Worm (Caenorhabditis elegans) whole organism, L1 larva: ENCODE results near the gene F34D10.9.

Experiments
- C04F5.9 ChIP-seq: sonication (generic microtip); optimal IDR thresholded peaks from 2 replicates; lab custom pipeline; 2016; ENCODE audit warnings: missing genetic modification characterization, missing compliant biosample characterization
- F16B12.6 ChIP-seq: fragments of 150-350 bp; optimal IDR thresholded peaks from 2 replicates; lab custom pipeline; 2014; ENCODE audit warnings: missing biosample characterization, missing genetic modification characterization
- Y116A8C.19 ChIP-seq: sonication (generic microtip); optimal IDR thresholded peaks from 2 replicates; lab custom pipeline; 2016; ENCODE audit warnings: missing compliant biosample characterization, missing genetic modification characterization, borderline replicate concordance
- ama-1 ChIP-seq: fragments of 150-350 bp; optimal IDR thresholded peaks from 2 replicates; lab custom pipeline; 2014
- ceh-8 ChIP-seq: fragments of 200-800 bp; sonication (Bioruptor generic); optimal IDR thresholded peaks from 2 replicates; lab custom pipeline; 2018; ENCODE audit warnings: mild to moderate bottlenecking, missing genetic modification characterization, moderate library complexity, missing compliant biosample characterization
- ceh-82 ChIP-seq, 3 experiments: fragments of 150-350 bp in 1 of 3; sonication (generic microtip) in 2 of 3; optimal IDR thresholded peaks; 2 replicates each; lab custom pipeline; 2014 to 2017; ENCODE audit warnings: missing biosample characterization in 3 of 3, missing genetic modification characterization in 3 of 3
- ceh-90 ChIP-seq: sonication (generic microtip); optimal IDR thresholded peaks from 2 replicates; lab custom pipeline; 2016; ENCODE audit warnings: missing genetic modification characterization, missing compliant biosample characterization
- dpl-1 ChIP-seq, 3 experiments: fragments of 150-350 bp in 2 of 3; sonication (generic microtip) in 1 of 3; optimal IDR thresholded peaks; 2 replicates each; lab custom pipeline; 2014 to 2017; ENCODE audit warnings: missing biosample characterization in 3 of 3, missing genetic modification characterization in 3 of 3, missing genetic modification reagents in 3 of 3
- egl-13 ChIP-seq: sonication (generic microtip); optimal IDR thresholded peaks from 2 replicates; lab custom pipeline; 2016; ENCODE audit warnings: missing genotype, missing genetic modification reagents, missing genetic modification characterization, missing compliant biosample characterization
- elt-2 ChIP-seq: sonication (generic microtip); optimal IDR thresholded peaks from 2 replicates; lab custom pipeline; 2016; ENCODE audit warnings: missing genetic modification characterization, mild to moderate bottlenecking, inconsistent platforms, missing compliant biosample characterization, missing genetic modification reagents
- ets-5 ChIP-seq: fragments of 200-800 bp; sonication (Bioruptor generic); IDR thresholded peaks from 2 replicates; pipeline ENCODE4 v1.3.6; 2022; ENCODE audit warnings: missing genetic modification characterization, missing compliant biosample characterization
- fkh-10 ChIP-seq: sonication (generic microtip); optimal IDR thresholded peaks from 2 replicates; lab custom pipeline; 2017; ENCODE audit warnings: missing biosample characterization, missing genetic modification reagents, missing genetic modification characterization
- fkh-8 ChIP-seq: sonication (generic microtip); optimal IDR thresholded peaks from 2 replicates; lab custom pipeline; 2016; ENCODE audit warnings: mild to moderate bottlenecking, missing genetic modification characterization, missing compliant biosample characterization
- fos-1 ChIP-seq: fragments of 150-350 bp; optimal IDR thresholded peaks from 2 replicates; lab custom pipeline; 2014; ENCODE audit warnings: missing biosample characterization, missing genetic modification characterization
- grh-1 ChIP-seq: fragments of 200-800 bp; sonication (Bioruptor generic); IDR thresholded peaks from 2 replicates; pipeline ENCODE4 v1.3.6; 2022; ENCODE audit warnings: missing genetic modification reagents, missing genetic modification characterization, missing compliant biosample characterization
- hlh-17 ChIP-seq: fragments of 200-800 bp; sonication (Bioruptor generic); optimal IDR thresholded peaks from 2 replicates; lab custom pipeline; 2018; ENCODE audit warnings: missing genetic modification characterization, mild to moderate bottlenecking, missing compliant biosample characterization, moderate library complexity, borderline replicate concordance
- hlh-4 ChIP-seq: sonication (generic microtip); optimal IDR thresholded peaks from 2 replicates; lab custom pipeline; 2016; ENCODE audit warnings: mild to moderate bottlenecking, missing genetic modification characterization, missing compliant biosample characterization
- hpl-2 ChIP-seq: fragments of 150-350 bp; optimal IDR thresholded peaks from 2 replicates; lab custom pipeline; 2014; ENCODE audit warnings: missing biosample characterization, missing genetic modification reagents, missing genetic modification characterization
- isw-1 ChIP-seq: fragments of 200-800 bp; sonication (Bioruptor generic); IDR thresholded peaks from 2 replicates; pipeline ENCODE4 v1.3.6; 2022; ENCODE audit warnings: missing genetic modification characterization, missing compliant biosample characterization
- jun-1 ChIP-seq: fragments of 150-350 bp; optimal IDR thresholded peaks from 2 replicates; lab custom pipeline; 2014; ENCODE audit warnings: missing biosample characterization, missing genetic modification reagents, missing genetic modification characterization
- lin-13 ChIP-seq: fragments of 150-350 bp; optimal IDR thresholded peaks from 2 replicates; lab custom pipeline; 2014; ENCODE audit warnings: missing biosample characterization, missing genetic modification reagents, missing genetic modification characterization
- lin-14 ChIP-seq: fragments of 200-800 bp; sonication (Bioruptor generic); optimal IDR thresholded peaks from 2 replicates; lab custom pipeline; 2018; ENCODE audit warnings: mild to moderate bottlenecking, missing genetic modification characterization, moderate library complexity, missing compliant biosample characterization
- lin-15B ChIP-seq: fragments of 150-350 bp; sonication (generic microtip); optimal IDR thresholded peaks from 3 replicates; lab custom pipeline; 2014; ENCODE audit warnings: missing biosample characterization, missing genetic modification characterization
- lin-35 ChIP-seq, 2 experiments: fragments of 150-350 bp; optimal IDR thresholded peaks; 2 replicates each; lab custom pipeline; 2014; ENCODE audit warnings: missing biosample characterization in 2 of 2, missing genetic modification characterization in 2 of 2, missing genetic modification reagents in 2 of 2
- lsy-2 ChIP-seq, 2 experiments: fragments of 150-350 bp; optimal IDR thresholded peaks; 2 replicates each; lab custom pipeline; 2014; ENCODE audit warnings: missing biosample characterization in 2 of 2, missing genetic modification characterization in 2 of 2
- mab-9 ChIP-seq: fragments of 200-800 bp; sonication (Bioruptor generic); IDR thresholded peaks from 2 replicates; pipeline ENCODE4 v1.3.6; 2022; ENCODE audit warnings: missing genetic modification reagents, missing genetic modification characterization, missing compliant biosample characterization
- mdl-1 ChIP-seq, 2 experiments: fragments of 150-350 bp; optimal IDR thresholded peaks; 2 replicates each; lab custom pipeline; 2014 to 2017; ENCODE audit warnings: missing biosample characterization in 2 of 2, missing genetic modification characterization in 2 of 2, inconsistent platforms in 1 of 2
- mef-2 ChIP-seq: fragments of 150-350 bp; optimal IDR thresholded peaks from 2 replicates; lab custom pipeline; 2014; ENCODE audit warnings: missing biosample characterization, missing genetic modification characterization
- nhr-11 ChIP-seq: fragments of 150-350 bp; optimal IDR thresholded peaks from 2 replicates; lab custom pipeline; 2014; ENCODE audit warnings: missing biosample characterization, missing genetic modification characterization
- nhr-19 ChIP-seq: fragments of 200-800 bp; sonication (Bioruptor generic); conservative IDR thresholded peaks from 2 replicates; pipeline ENCODE4 v1.3.6; 2022; ENCODE audit warnings: missing genetic modification characterization, missing compliant biosample characterization
- nhr-20 ChIP-seq: sonication (generic microtip); optimal IDR thresholded peaks from 2 replicates; lab custom pipeline; 2016; ENCODE audit warnings: mild to moderate bottlenecking, missing genetic modification characterization, missing compliant biosample characterization
- nhr-47 ChIP-seq: sonication (generic microtip); optimal IDR thresholded peaks from 2 replicates; lab custom pipeline; 2016; ENCODE audit warnings: mild to moderate bottlenecking, missing genetic modification characterization, moderate library complexity, missing compliant biosample characterization
- nhr-71 ChIP-seq: sonication (generic microtip); optimal IDR thresholded peaks from 2 replicates; lab custom pipeline; 2016; ENCODE audit warnings: mild to moderate bottlenecking, missing genetic modification characterization, moderate library complexity, missing compliant biosample characterization
- nhr-77 ChIP-seq: fragments of 150-350 bp; optimal IDR thresholded peaks from 2 replicates; lab custom pipeline; 2014; ENCODE audit warnings: missing biosample characterization, missing genetic modification characterization
- nhr-84 ChIP-seq: sonication (generic microtip); optimal IDR thresholded peaks from 2 replicates; lab custom pipeline; 2017; ENCODE audit warnings: missing biosample characterization, missing genetic modification characterization
- pax-3 ChIP-seq: fragments of 200-800 bp; sonication (Bioruptor generic); optimal IDR thresholded peaks from 2 replicates; lab custom pipeline; 2018; ENCODE audit warnings: mild to moderate bottlenecking, missing genetic modification characterization, moderate library complexity, missing compliant biosample characterization
- rnt-1 ChIP-seq: sonication (generic microtip); optimal IDR thresholded peaks from 2 replicates; lab custom pipeline; 2016; ENCODE audit warnings: mild to moderate bottlenecking, missing genetic modification characterization, moderate library complexity, missing compliant biosample characterization
- skn-1 ChIP-seq: fragments of 150-350 bp; optimal IDR thresholded peaks from 2 replicates; lab custom pipeline; 2014; ENCODE audit warnings: missing biosample characterization, missing genetic modification characterization
- snpc-4 ChIP-seq: fragments of 150-350 bp; optimal IDR thresholded peaks from 2 replicates; lab custom pipeline; 2014; ENCODE audit warnings: missing biosample characterization, missing genetic modification characterization
- snu-23 ChIP-seq: sonication (generic microtip); optimal IDR thresholded peaks from 2 replicates; lab custom pipeline; 2016; ENCODE audit warnings: missing genetic modification characterization, missing compliant biosample characterization
- sox-4 ChIP-seq: sonication (generic microtip); optimal IDR thresholded peaks from 2 replicates; lab custom pipeline; 2016; ENCODE audit warnings: missing genetic modification characterization, missing compliant biosample characterization
- sup-37 ChIP-seq: fragments of 200-800 bp; sonication (Bioruptor generic); optimal IDR thresholded peaks from 2 replicates; lab custom pipeline; 2018; ENCODE audit warnings: mild to moderate bottlenecking, missing genetic modification characterization, missing compliant biosample characterization
- swsn-7 ChIP-seq: sonication (generic microtip); optimal IDR thresholded peaks from 2 replicates; lab custom pipeline; 2016; ENCODE audit warnings: missing genetic modification characterization, missing compliant biosample characterization
- unc-86 ChIP-seq: sonication (generic microtip); optimal IDR thresholded peaks from 2 replicates; lab custom pipeline; 2016; ENCODE audit warnings: missing genetic modification characterization, missing compliant biosample characterization
- unc-98 ChIP-seq: fragments of 200-800 bp; sonication (Bioruptor generic); IDR thresholded peaks from 2 replicates; pipeline ENCODE4 v1.3.6; 2022; ENCODE audit warnings: missing genetic modification characterization, missing compliant biosample characterization
- xbp-1 ChIP-seq: sonication (generic microtip); optimal IDR thresholded peaks from 2 replicates; lab custom pipeline; 2016; ENCODE audit warnings: missing genetic modification characterization, missing compliant biosample characterization
- ztf-4 ChIP-seq: fragments of 150-350 bp; optimal IDR thresholded peaks from 2 replicates; lab custom pipeline; 2014; ENCODE audit warnings: missing biosample characterization, missing genetic modification characterization

Gene F34D10.9

ce11 chrIII:3681351-3681938 is 48.0 kb downstream of the F34D10.9 start (continued):
- no peak for TF ChIP-seq dpl-1 (GFP tag; optimal IDR thresholded peaks at IDR 0.05; lab: Kevin White, UChicago)
- no peak for TF ChIP-seq nhr-11 (tag; lab: Kevin White, UChicago)
- no peak for TF ChIP-seq ama-1
- no peak for TF ChIP-seq mab-9 (GFP tag; lab: Robert Waterston, UW)
- no peak for TF ChIP-seq nhr-77 (tag; lab: Kevin White, UChicago)
- no peak for TF ChIP-seq nhr-19
- no peak for TF ChIP-seq xbp-1 (tag; lab: Kevin White, UChicago)
- peak; percentile 31 for TF ChIP-seq egl-13 (tag; lab: Kevin White, UChicago)
- TF ChIP-seq swsn-7 (tag; lab: Kevin White, UChicago), result peak; percentile 4
- TF ChIP-seq hlh-4, result no peak
- TF ChIP-seq isw-1 (GFP tag; lab: Robert Waterston, UW), result no peak
- no peak for TF ChIP-seq ceh-8 (GFP tag; lab: Kevin White, UChicago)
- TF ChIP-seq grh-1, result no peak
- TF ChIP-seq elt-2 (tag; lab: Kevin White, UChicago), result no peak
- no peak for TF ChIP-seq rnt-1 (tag; lab: Kevin White, UChicago)
- no peak for TF ChIP-seq pax-3 (tag; lab: Kevin White, UChicago)
- TF ChIP-seq ceh-90, result no peak
- TF ChIP-seq Y116A8C.19 (tag; lab: Kevin White, UChicago), result no peak
- TF ChIP-seq fos-1, result no peak
- TF ChIP-seq snpc-4 (tag; lab: Kevin White, UChicago), result no peak
- no peak for TF ChIP-seq mdl-1 (tag; optimal IDR thresholded peaks at IDR 0.05; lab: Kevin White, UChicago)
- TF ChIP-seq sox-4 (tag; lab: Kevin White, UChicago), result no peak

- TF ChIP-seq mef-2 (no peak), lin-14 (peak; percentile 47)
Measured at ce11 chrIII:3679083-3679482, 50.3 kb downstream of the F34D10.9 start.

- TF ChIP-seq lin-14, result peak; percentile 89
- peak; percentile 6 for TF ChIP-seq nhr-20 (tag; lab: Kevin White, UChicago)
- no peak for TF ChIP-seq ets-5 (GFP tag; lab: Robert Waterston, UW)
- TF ChIP-seq ztf-4 (tag; lab: Kevin White, UChicago), result peak; percentile 33
- peak; percentile 38 for TF ChIP-seq lin-15B (tag; lab: Kevin White, UChicago)
- no peak for TF ChIP-seq unc-98 (GFP tag; lab: Robert Waterston, UW)
- TF ChIP-seq lin-13 (GFP tag; lab: Kevin White, UChicago), result peak; percentile 33
- TF ChIP-seq snpc-4 (tag; lab: Kevin White, UChicago), result no peak
- peak; percentile 79 for TF ChIP-seq unc-86
- peak; percentile 5 for TF ChIP-seq skn-1 (tag; lab: Kevin White, UChicago)
- peak; percentile 70 for TF ChIP-seq nhr-47 (tag; lab: Kevin White, UChicago)
- peak; percentile 24 for TF ChIP-seq jun-1 (tag; lab: Kevin White, UChicago)
- peak; percentile 78 for TF ChIP-seq egl-13 (tag; lab: Kevin White, UChicago)
- TF ChIP-seq nhr-77 (tag; lab: Kevin White, UChicago), result peak; percentile 35
- peak in 1 of 2 experiments; percentile 28 for TF ChIP-seq lin-35 (GFP tag; optimal IDR thresholded peaks at IDR 0.05; lab: Kevin White, UChicago)
- no peak for TF ChIP-seq hlh-4
- TF ChIP-seq fkh-8 (tag; lab: Kevin White, UChicago), result peak; percentile 65
- peak; percentile 76 for TF ChIP-seq swsn-7 (tag; lab: Kevin White, UChicago)
- peak; percentile 47 for TF ChIP-seq nhr-19
- TF ChIP-seq nhr-71 (tag; lab: Kevin White, UChicago), result peak; percentile 78
- peak; percentile 23 for TF ChIP-seq fkh-10 (GFP tag; lab: Kevin White, UChicago)
- TF ChIP-seq fos-1, result peak; percentile 25
- TF ChIP-seq mdl-1 (tag; optimal IDR thresholded peaks at IDR 0.05; lab: Kevin White, UChicago), result peak in 1 of 2 experiments; percentile 30
- no peak for TF ChIP-seq elt-2 (tag; lab: Kevin White, UChicago)
- TF ChIP-seq hlh-17 (GFP tag; lab: Kevin White, UChicago), result no peak
- peak; percentile 68 for TF ChIP-seq snu-23
- TF ChIP-seq dpl-1 (GFP tag; optimal IDR thresholded peaks at IDR 0.05; lab: Kevin White, UChicago), result peak; percentile 7 to 48 (median 27)
- 0 out of 2 replicates have a peak, but pooled peaks have one; percentile 6 for TF ChIP-seq grh-1
- TF ChIP-seq lsy-2 (tag; optimal IDR thresholded peaks at IDR 0.05; lab: Kevin White, UChicago), result peak; percentile 63 to 73
- no peak for TF ChIP-seq nhr-84 (tag; lab: Kevin White, UChicago)
- TF ChIP-seq F16B12.6 (tag; lab: Kevin White, UChicago), result peak; percentile 35
- peak; percentile 79 for TF ChIP-seq rnt-1 (tag; lab: Kevin White, UChicago)
- TF ChIP-seq isw-1 (GFP tag; lab: Robert Waterston, UW), result peak; percentile 45
- TF ChIP-seq sup-37 (GFP tag; lab: Kevin White, UChicago), result no peak
- peak; percentile 49 to 65 (median 55) for TF ChIP-seq ceh-82 (tag; optimal IDR thresholded peaks at IDR 0.05; lab: Kevin White, UChicago)
- no peak for TF ChIP-seq hpl-2 (GFP tag; lab: Kevin White, UChicago)
- TF ChIP-seq C04F5.9, result no peak
Measured at ce11 chrIII:3677378-3677777, 52.0 kb downstream of the F34D10.9 start.
